Fruit fly (Drosophila melanogaster): ENCODE results near the gene Cyp6d5.

Gene Cyp6d5

dm6 chr3R:14064158-14064969 is 35.3 kb downstream of the Cyp6d5 start (continued):
- TF ChIP-seq MESR4 (GFP tag; optimal IDR thresholded peaks at IDR 0.05): no peak
- TF ChIP-seq CG2120 (GFP tag; optimal IDR thresholded peaks at IDR 0.05): no peak
- peak; percentile 75 for TF ChIP-seq CG3163 (GFP tag; optimal IDR thresholded peaks at IDR 0.05)
- no peak for TF ChIP-seq Hr3 (GFP tag; optimal IDR thresholded peaks at IDR 0.05)
- no peak for TF ChIP-seq Hmx (GFP tag; optimal IDR thresholded peaks at IDR 0.05)
- TF ChIP-seq toy (GFP tag; IDR thresholded peaks at IDR 0.05): no peak
- no peak for TF ChIP-seq gsb-n (tag; optimal IDR thresholded peaks at IDR 0.05)
- TF ChIP-seq CG2889 (GFP tag; IDR thresholded peaks at IDR 0.05): no peak
- TF ChIP-seq CG8765 (GFP tag; IDR thresholded peaks at IDR 0.05): no peak
- TF ChIP-seq klu (GFP tag; IDR thresholded peaks at IDR 0.05): no peak
- no peak for TF ChIP-seq CG8290 (GFP tag; optimal IDR thresholded peaks at IDR 0.05)
- TF ChIP-seq CG8290 (tag; optimal IDR thresholded peaks at IDR 0.05): no peak
- TF ChIP-seq CG17385 (GFP tag; optimal IDR thresholded peaks at IDR 0.05): no peak
- no peak for TF ChIP-seq twi (tag; optimal IDR thresholded peaks at IDR 0.05)
- TF ChIP-seq CG5953 (GFP tag; IDR thresholded peaks at IDR 0.05): no peak
- peak; percentile 2 for TF ChIP-seq bcd (GFP tag; optimal IDR thresholded peaks at IDR 0.05)
- TF ChIP-seq danr (GFP tag; IDR thresholded peaks at IDR 0.05): no peak
- TF ChIP-seq Antp (GFP tag; optimal IDR thresholded peaks at IDR 0.05): no peak
- no peak for TF ChIP-seq NC2β (GFP tag; optimal IDR thresholded peaks at IDR 0.05)
- TF ChIP-seq dati (GFP tag; IDR thresholded peaks at IDR 0.05): no peak
- 0 out of 3 replicates have a peak, but pooled peaks have one; percentile 19 for TF ChIP-seq ci (GFP tag; IDR thresholded peaks at IDR 0.05)
- peak; percentile 44 for TF ChIP-seq mirr (GFP tag; optimal IDR thresholded peaks at IDR 0.05)
- TF ChIP-seq row (GFP tag; IDR thresholded peaks at IDR 0.05): 0 out of 3 replicates have a peak, but pooled peaks have one; percentile 32
- TF ChIP-seq Doc2 (GFP tag; IDR thresholded peaks at IDR 0.05): no peak
- no peak for TF ChIP-seq vvl (GFP tag; IDR thresholded peaks at IDR 0.05)
- no peak; the same call in 1 of the 2 replicates for TF ChIP-seq ranshi (GFP tag; IDR thresholded peaks at IDR 0.05)
- TF ChIP-seq zf30C (GFP tag; optimal IDR thresholded peaks at IDR 0.05): peak; percentile 27
- no peak for TF ChIP-seq CG11723 (GFP tag; optimal IDR thresholded peaks at IDR 0.05)
- no peak for TF ChIP-seq kay (GFP tag; optimal IDR thresholded peaks at IDR 0.05)
- TF ChIP-seq CG31441 (GFP tag; IDR thresholded peaks at IDR 0.05): no peak
- TF ChIP-seq cas (GFP tag; IDR thresholded peaks at IDR 0.05): no peak
- TF ChIP-seq zen (tag; optimal IDR thresholded peaks at IDR 0.05): peak; percentile 34
- TF ChIP-seq Eip74EF (GFP tag; optimal IDR thresholded peaks at IDR 0.05): peak in 1 of 2 experiments; percentile 14
- no peak for TF ChIP-seq Hr39 (optimal IDR thresholded peaks at IDR 0.05)
- no peak for TF ChIP-seq Mrtf (GFP tag; IDR thresholded peaks at IDR 0.05)
- TF ChIP-seq CG11695 (GFP tag; IDR thresholded peaks at IDR 0.05): 0 out of 3 replicates have a peak, but pooled peaks have one; percentile 20
- TF ChIP-seq CG11093 (GFP tag; IDR thresholded peaks at IDR 0.05): no peak
- no peak for TF ChIP-seq Hr78 (GFP tag; optimal IDR thresholded peaks at IDR 0.05)
- no peak for TF ChIP-seq br (optimal IDR thresholded peaks at IDR 0.05)
- no peak for TF ChIP-seq Ssrp (tag; optimal IDR thresholded peaks at IDR 0.05)
- no peak for TF ChIP-seq CG18262 (tag; optimal IDR thresholded peaks at IDR 0.05)
- TF ChIP-seq Dp (GFP tag; optimal IDR thresholded peaks at IDR 0.05): no peak
- TF ChIP-seq CG4854 (GFP tag; optimal IDR thresholded peaks at IDR 0.05): no peak
- TF ChIP-seq Blimp-1 (GFP tag; optimal IDR thresholded peaks at IDR 0.05): peak; percentile 28
- no peak for TF ChIP-seq D19B (GFP tag; optimal IDR thresholded peaks at IDR 0.05)
- TF ChIP-seq CG11560 (tag; IDR thresholded peaks at IDR 0.05): no peak
- no peak for TF ChIP-seq CG8089 (GFP tag; optimal IDR thresholded peaks at IDR 0.05)
- peak; percentile 58 for TF ChIP-seq exex (tag; optimal IDR thresholded peaks at IDR 0.05)
- TF ChIP-seq CHES-1-like (GFP tag; optimal IDR thresholded peaks at IDR 0.05): no peak
- peak; percentile 60 for TF ChIP-seq sqz (GFP tag; optimal IDR thresholded peaks at IDR 0.05)
- TF ChIP-seq bowl (GFP tag; IDR thresholded peaks at IDR 0.05): no peak

All from whole organism, embryonic.